Fruit fly (Drosophila melanogaster) whole organism, pupa: ENCODE measurements around the gene RhoGAP16F.

ENCODE experiments used
- CG10348 ChIP-seq: fragments of 200-800 bp; sonication (Bioruptor generic); IDR thresholded peaks from 2 replicates; pipeline ENCODE4 v1.3.6; 2022; ENCODE audit warnings: missing biosample characterization, missing genetic modification characterization
- CG17806 ChIP-seq: fragments of 200-800 bp; sonication (Bioruptor generic); optimal IDR thresholded peaks from 2 replicates; lab custom pipeline; 2018; ENCODE audit warnings: missing biosample characterization, mild to moderate bottlenecking, missing genetic modification characterization, moderate library complexity
- CG8301 ChIP-seq: fragments of 200-800 bp; sonication (Bioruptor generic); optimal IDR thresholded peaks from 2 replicates; lab custom pipeline; 2018; ENCODE audit warnings: missing biosample characterization, mild to moderate bottlenecking, missing genetic modification characterization
- CG9948 ChIP-seq: fragments of 200-800 bp; sonication (Bioruptor generic); optimal IDR thresholded peaks from 2 replicates; lab custom pipeline; 2018; ENCODE audit warnings: missing biosample characterization, mild to moderate bottlenecking, missing genetic modification characterization, moderate library complexity
- EcR ChIP-seq: fragments of 200-800 bp; sonication (Bioruptor generic); optimal IDR thresholded peaks from 3 replicates; lab custom pipeline; 2019; ENCODE audit warnings: missing biosample characterization, missing genetic modification characterization, mild to moderate bottlenecking, moderate library complexity, missing genetic modification reagents
- Snoo ChIP-seq: fragments of 200-800 bp; sonication (Bioruptor generic); optimal IDR thresholded peaks from 3 replicates; lab custom pipeline; 2017; ENCODE audit warnings: missing biosample characterization, mild to moderate bottlenecking, missing genetic modification characterization, inconsistent platforms
- gl ChIP-seq: fragments of 200-800 bp; sonication (Bioruptor generic); optimal IDR thresholded peaks from 2 replicates; lab custom pipeline; 2018; ENCODE audit warnings: missing biosample characterization, mild to moderate bottlenecking, missing genetic modification characterization

- no peak for TF ChIP-seq CG17806 (tag; lab: Kevin White, UChicago)
- no peak for TF ChIP-seq CG8301 (tag; lab: Kevin White, UChicago)
- TF ChIP-seq CG10348 (GFP tag; lab: Robert Waterston, UW) = no peak
- no peak for TF ChIP-seq CG9948
- TF ChIP-seq Snoo (tag; lab: Kevin White, UChicago) = no peak
- TF ChIP-seq gl (tag; lab: Kevin White, UChicago) = no peak
- TF ChIP-seq EcR = no peak
Observed at dm6 chrX:18130168-18130567, 37.2 kb downstream of the RhoGAP16F start, which contains the start of gene CG43133.
